Fruit fly (Drosophila melanogaster): Measurements from ENCODE around the gene CG14223.

The CG14223 gene

dm6 chrX:19701611-19702010, 37.8 kb upstream of the CG14223 start, which contains the start of gene Tcs4 (continued):
- TF ChIP-seq CG4424 (GFP tag; optimal IDR thresholded peaks at IDR 0.05), result peak; percentile 10
- TF ChIP-seq CG18619 (GFP tag; optimal IDR thresholded peaks at IDR 0.05), result no peak
- peak; percentile 13 for TF ChIP-seq CG17359 (tag; optimal IDR thresholded peaks at IDR 0.05)
- TF ChIP-seq bowl (GFP tag; IDR thresholded peaks at IDR 0.05), result no peak
- TF ChIP-seq gem (tag; optimal IDR thresholded peaks at IDR 0.05), result peak; percentile 71
- no peak for TF ChIP-seq CG18476 (GFP tag; optimal IDR thresholded peaks at IDR 0.05)
- no peak for TF ChIP-seq CG11247 (GFP tag; IDR thresholded peaks at IDR 0.05)
- TF ChIP-seq Sry-β (GFP tag; optimal IDR thresholded peaks at IDR 0.05), result no peak
- TF ChIP-seq Ada2b (GFP tag; IDR thresholded peaks at IDR 0.05), result no peak
- TF ChIP-seq zfh2 (GFP tag; optimal IDR thresholded peaks at IDR 0.05), result no peak
- 0 out of 2 replicates have a peak, but pooled peaks have one; percentile 35 for TF ChIP-seq nerfin-2 (GFP tag; IDR thresholded peaks at IDR 0.05; ENCODE audit: partially characterized antibody)
- no peak for TF ChIP-seq Six4 (GFP tag; optimal IDR thresholded peaks at IDR 0.05)
- TF ChIP-seq twi (tag; optimal IDR thresholded peaks at IDR 0.05), result no peak
- no peak for TF ChIP-seq CG17568 (GFP tag; optimal IDR thresholded peaks at IDR 0.05)
- TF ChIP-seq MESR4 (GFP tag; optimal IDR thresholded peaks at IDR 0.05), result peak; percentile 44
- TF ChIP-seq CG8765 (GFP tag; IDR thresholded peaks at IDR 0.05), result no peak
- TF ChIP-seq chif (GFP tag; optimal IDR thresholded peaks at IDR 0.05), result no peak
- no peak for TF ChIP-seq pb (GFP tag; optimal IDR thresholded peaks at IDR 0.05)
- peak; percentile 20 for TF ChIP-seq CG8924 (tag; optimal IDR thresholded peaks at IDR 0.05)
- no peak for TF ChIP-seq CG6854 (GFP tag; optimal IDR thresholded peaks at IDR 0.05)
- no peak for TF ChIP-seq CG6765 (GFP tag; optimal IDR thresholded peaks at IDR 0.05)
- TF ChIP-seq CG16863 (GFP tag; optimal IDR thresholded peaks at IDR 0.05), result no peak
- no peak for TF ChIP-seq eyg (GFP tag; optimal IDR thresholded peaks at IDR 0.05)
- TF ChIP-seq Elba2 (GFP tag; optimal IDR thresholded peaks at IDR 0.05), result peak; percentile 25
- TF ChIP-seq dysf (GFP tag; IDR thresholded peaks at IDR 0.05), result no peak
- TF ChIP-seq CG5180 (GFP tag; optimal IDR thresholded peaks at IDR 0.05), result no peak
- TF ChIP-seq Ets97D (GFP tag; optimal IDR thresholded peaks at IDR 0.05), result no peak
- TF ChIP-seq Lpt (GFP tag; optimal IDR thresholded peaks at IDR 0.05), result no peak
- peak; percentile 30 for TF ChIP-seq CG15696 (tag; optimal IDR thresholded peaks at IDR 0.05)
- TF ChIP-seq Xrp1 (GFP tag; IDR thresholded peaks at IDR 0.05), result peak; percentile 43; the same call in 1 of the 2 replicates
- TF ChIP-seq CG31365 (tag; optimal IDR thresholded peaks at IDR 0.05), result no peak
- no peak for TF ChIP-seq toy (GFP tag; IDR thresholded peaks at IDR 0.05)
- no peak for TF ChIP-seq ro (GFP tag; IDR thresholded peaks at IDR 0.05)
- peak; percentile 48 for TF ChIP-seq YL-1 (GFP tag; optimal IDR thresholded peaks at IDR 0.05)
- no peak for TF ChIP-seq sc (optimal IDR thresholded peaks at IDR 0.05)
- no peak for TF ChIP-seq sc (GFP tag; optimal IDR thresholded peaks at IDR 0.05)
- TF ChIP-seq CG17328 (GFP tag; IDR thresholded peaks at IDR 0.05), result no peak
- no peak for TF ChIP-seq Vsx1 (GFP tag; optimal IDR thresholded peaks at IDR 0.05)
- no peak for TF ChIP-seq CG34376 (GFP tag; optimal IDR thresholded peaks at IDR 0.05)
- 0 out of 2 replicates have a peak, but pooled peaks have one; percentile 26 for TF ChIP-seq ato (GFP tag; IDR thresholded peaks at IDR 0.05; ENCODE audit: partially characterized antibody)
- no peak for TF ChIP-seq onecut (GFP tag; IDR thresholded peaks at IDR 0.05)
- no peak for TF ChIP-seq ssp (GFP tag; IDR thresholded peaks at IDR 0.05)
- TF ChIP-seq BtbVII (GFP tag; optimal IDR thresholded peaks at IDR 0.05), result no peak
- TF ChIP-seq CG9437 (GFP tag; optimal IDR thresholded peaks at IDR 0.05), result no peak
- no peak for TF ChIP-seq CG12236 (GFP tag; optimal IDR thresholded peaks at IDR 0.05)
- TF ChIP-seq Adf1 (GFP tag; IDR thresholded peaks at IDR 0.05), result no peak
- TF ChIP-seq CG10543 (GFP tag; optimal IDR thresholded peaks at IDR 0.05), result no peak
- no peak for TF ChIP-seq CG6813 (GFP tag; optimal IDR thresholded peaks at IDR 0.05)
- TF ChIP-seq CG10565 (GFP tag; optimal IDR thresholded peaks at IDR 0.05), result no peak
- no peak for TF ChIP-seq CG10654 (GFP tag; optimal IDR thresholded peaks at IDR 0.05)
- TF ChIP-seq unpg (GFP tag; optimal IDR thresholded peaks at IDR 0.05), result peak; percentile 45
- no peak for TF ChIP-seq CG10147 (GFP tag; optimal IDR thresholded peaks at IDR 0.05)

All from whole organism, embryonic.